Worm (Caenorhabditis elegans) whole organism, L4 larva: Measurements from ENCODE around the gene Y82E9BR.19.
A peak's percentile ranks its signal among the peaks of the same experiment; 100 is the strongest.

Source experiments
- Y48G9A.11 ChIP-seq: fragments of 200-800 bp; sonication (Bioruptor generic); IDR thresholded peaks from 2 replicates; pipeline ENCODE4 v1.3.6; 2022; ENCODE audit warnings: missing genetic modification reagents, missing genetic modification characterization, missing compliant biosample characterization
- aha-1 ChIP-seq: fragments of 150-350 bp; peaks from one replicate; lab custom pipeline; 2014; ENCODE audit warnings: missing biosample characterization, missing genetic modification characterization
- arid-1 ChIP-seq: fragments of 200-800 bp; sonication (Bioruptor generic); conservative IDR thresholded peaks from 2 replicates; pipeline ENCODE4 v1.3.6; 2022; ENCODE audit warnings: missing genetic modification reagents, missing genetic modification characterization, missing compliant biosample characterization
- ceh-32 ChIP-seq: sonication (generic microtip); optimal IDR thresholded peaks from 2 replicates; lab custom pipeline; 2016; ENCODE audit warnings: mild to moderate bottlenecking, missing genetic modification characterization, missing compliant biosample characterization; ENCODE audit not compliant: poor library complexity
- daf-19 ChIP-seq: fragments of 200-800 bp; sonication (Bioruptor generic); conservative IDR thresholded peaks from 2 replicates; pipeline ENCODE4 v1.3.6; 2022; ENCODE audit warnings: missing genetic modification characterization, missing compliant biosample characterization
- dmd-6 ChIP-seq: fragments of 200-800 bp; sonication (Bioruptor generic); IDR thresholded peaks from 2 replicates; pipeline ENCODE4 v1.3.6; 2022; ENCODE audit warnings: missing genetic modification reagents, missing genetic modification characterization, missing compliant biosample characterization
- dve-1 ChIP-seq: sonication (generic microtip); optimal IDR thresholded peaks from 2 replicates; lab custom pipeline; 2017; ENCODE audit warnings: antibody characterized with exemption, mild to moderate bottlenecking, missing genetic modification characterization, missing compliant biosample characterization; ENCODE audit not compliant: insufficient read depth
- egl-27 ChIP-seq: sonication (generic microtip); optimal IDR thresholded peaks from 3 replicates; lab custom pipeline; 2017; ENCODE audit warnings: missing biosample characterization, missing genetic modification reagents, missing genetic modification characterization
- egl-43 ChIP-seq: fragments of 200-800 bp; sonication (Bioruptor generic); IDR thresholded peaks from 2 replicates; pipeline ENCODE4 v1.3.6; 2022; ENCODE audit warnings: missing genetic modification reagents, missing genetic modification characterization, missing compliant biosample characterization
- hif-1 ChIP-seq, 2 experiments: sonication (generic microtip); optimal IDR thresholded peaks; 2 replicates each; lab custom pipeline; 2016 to 2017; ENCODE audit warnings: missing compliant biosample characterization in 2 of 2, missing genetic modification characterization in 2 of 2, missing genetic modification reagents in 2 of 2, missing genotype in 2 of 2, mild to moderate bottlenecking in 1 of 2
- hlh-30 ChIP-seq: sonication (generic microtip); optimal IDR thresholded peaks from 2 replicates; lab custom pipeline; 2017; ENCODE audit warnings: antibody characterized with exemption, mild to moderate bottlenecking, missing genetic modification characterization, missing compliant biosample characterization; ENCODE audit not compliant: insufficient read depth
- mdl-1 ChIP-seq, 2 experiments: fragments of 150-350 bp in 1 of 2; sonication (generic microtip) in 1 of 2; optimal IDR thresholded peaks; 2 replicates each; lab custom pipeline; 2014 to 2017; ENCODE audit warnings: missing biosample characterization in 2 of 2, missing genetic modification characterization in 2 of 2
- mxl-3 ChIP-seq: fragments of 200-800 bp; sonication (Bioruptor generic); optimal IDR thresholded peaks from 2 replicates; lab custom pipeline; 2018; ENCODE audit warnings: mild to moderate bottlenecking, missing genetic modification characterization, missing compliant biosample characterization
- nhr-111 ChIP-seq: fragments of 200-800 bp; sonication (Bioruptor generic); optimal IDR thresholded peaks from 2 replicates; lab custom pipeline; 2018; ENCODE audit warnings: mild to moderate bottlenecking, missing genetic modification characterization, missing compliant biosample characterization
- nhr-237 ChIP-seq: sonication (generic microtip); optimal IDR thresholded peaks from 2 replicates; lab custom pipeline; 2017; ENCODE audit warnings: missing biosample characterization, missing genetic modification characterization
- pqm-1 ChIP-seq: sonication (generic microtip); optimal IDR thresholded peaks from 2 replicates; lab custom pipeline; 2017; ENCODE audit warnings: missing biosample characterization, missing genetic modification characterization
- saeg-2 ChIP-seq: fragments of 200-800 bp; sonication (Bioruptor generic); IDR thresholded peaks from 2 replicates; pipeline ENCODE4 v1.3.6; 2022; ENCODE audit warnings: missing genetic modification reagents, missing genetic modification characterization, missing compliant biosample characterization
- zag-1 ChIP-seq: fragments of 150-350 bp; optimal IDR thresholded peaks from 2 replicates; lab custom pipeline; 2014; ENCODE audit warnings: missing biosample characterization, missing genetic modification characterization

Gene Y82E9BR.19

DNA sequence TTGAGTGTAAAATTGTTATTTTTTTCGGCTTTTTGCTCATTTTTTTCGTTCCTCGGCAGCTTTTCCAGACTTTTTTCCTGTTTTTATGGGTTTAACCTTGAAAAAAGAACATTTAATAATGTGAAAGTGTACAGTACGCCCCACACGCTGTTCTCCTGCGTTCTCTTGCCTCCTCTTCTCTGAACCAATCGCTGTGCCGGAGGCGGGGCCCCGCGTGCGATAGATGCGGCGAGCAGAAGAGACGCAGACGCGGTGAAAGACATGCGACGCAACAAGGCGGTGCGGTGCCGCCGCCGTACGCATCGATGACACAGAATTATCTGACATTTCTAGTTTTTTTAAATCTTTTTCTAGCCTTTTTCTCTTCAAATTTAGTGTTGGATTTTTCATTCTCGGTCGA is 58.4 kb downstream of the Y82E9BR.19 start (continued):
- no peak for TF ChIP-seq pqm-1 (tag; lab: Kevin White, UChicago)
- TF ChIP-seq hlh-30 (tag; lab: Kevin White, UChicago), result no peak
- TF ChIP-seq hif-1 (tag; optimal IDR thresholded peaks at IDR 0.05; lab: Kevin White, UChicago), result no peak
- no peak for TF ChIP-seq saeg-2
- TF ChIP-seq dmd-6, result no peak
- no peak for TF ChIP-seq egl-27 (tag; lab: Kevin White, UChicago)
- no peak for TF ChIP-seq nhr-237 (tag; lab: Kevin White, UChicago)
- TF ChIP-seq mxl-3 (GFP tag; lab: Kevin White, UChicago), result no peak
- TF ChIP-seq dve-1 (tag; lab: Kevin White, UChicago), result no peak
- peak; percentile 24 for TF ChIP-seq aha-1 (tag; lab: Kevin White, UChicago)
- TF ChIP-seq nhr-111 (GFP tag; lab: Kevin White, UChicago), result no peak
- TF ChIP-seq zag-1, result no peak
- no peak for TF ChIP-seq Y48G9A.11 (GFP tag; lab: Robert Waterston, UW)
- no peak for TF ChIP-seq egl-43 (GFP tag; lab: Robert Waterston, UW)
- no peak for TF ChIP-seq mdl-1 (tag; optimal IDR thresholded peaks at IDR 0.05; lab: Kevin White, UChicago)
- no peak for TF ChIP-seq arid-1 (GFP tag; lab: Robert Waterston, UW)
- no peak for TF ChIP-seq daf-19 (GFP tag; lab: Robert Waterston, UW)
- TF ChIP-seq ceh-32 (tag; lab: Kevin White, UChicago), result no peak
